ENCODE assay signal across 5 fruit fly cellular contexts in the genomic region with DNA sequence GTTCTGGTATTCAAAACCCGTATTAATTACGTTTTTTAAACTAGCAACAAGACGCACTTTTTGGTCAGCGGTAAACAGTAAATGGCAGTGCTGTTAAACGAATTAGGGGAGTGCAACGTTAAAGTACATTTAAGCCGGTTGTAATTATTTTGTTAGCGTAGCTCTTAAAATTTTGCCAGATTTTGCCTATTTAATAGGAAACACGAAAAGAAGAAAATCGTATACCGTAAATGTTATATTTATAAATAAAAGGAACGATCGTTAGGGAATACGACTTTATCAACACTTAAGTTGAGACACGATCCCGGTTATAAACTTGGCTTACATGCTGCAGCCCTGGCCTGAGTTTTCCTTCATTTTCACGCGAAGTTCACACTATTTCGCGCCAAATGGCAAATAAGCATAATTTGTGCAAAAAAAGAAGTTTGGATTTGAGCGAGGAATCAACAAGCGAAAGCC.
TF ChIP-seq lines count a peak whose summit lies in the region.

Setx (minus strand) TSS at position 51 of the 459 bp plus-strand sequence.
mus301 (plus strand) TSS at position 361 of the 459 bp plus-strand sequence.

- TF ChIP-seq CTCF in whole organism, embryonic (GFP tag; optimal IDR thresholded peaks at IDR 0.05; lab: Kevin White, UChicago) = peak; percentile 58

TF ChIP-seq in whole organism, adult, 20 proteins besides CTCF, POLR2A, EP300 and RAD21 (continues in another document):
- TF ChIP-seq pad (GFP tag; optimal IDR thresholded peaks at IDR 0.05; lab: Kevin White, UChicago) = peak; percentile 82
- peak; percentile 89 for TF ChIP-seq CG5204 (GFP tag; optimal IDR thresholded peaks at IDR 0.05; lab: Kevin White, UChicago)
- peak; percentile 81 for TF ChIP-seq CG7045 (GFP tag; optimal IDR thresholded peaks at IDR 0.05; lab: Kevin White, UChicago)
- peak; percentile 88 for TF ChIP-seq CG12768 (GFP tag; optimal IDR thresholded peaks at IDR 0.05; lab: Kevin White, UChicago)
- TF ChIP-seq CG33017 (tag; optimal IDR thresholded peaks at IDR 0.05; lab: Kevin White, UChicago) = peak; percentile 58
- TF ChIP-seq CG1620 (GFP tag; optimal IDR thresholded peaks at IDR 0.05; lab: Kevin White, UChicago) = peak; percentile 90
- TF ChIP-seq kay (GFP tag; lab: Kevin White, UChicago; ENCODE audit: borderline replicate concordance) = no peak
- peak; percentile 89 for TF ChIP-seq toe (GFP tag; optimal IDR thresholded peaks at IDR 0.05; lab: Kevin White, UChicago)
- no peak for TF ChIP-seq cnc (optimal IDR thresholded peaks at IDR 0.05; lab: Kevin White, UChicago)
- peak; percentile 74 for TF ChIP-seq CG14711 (tag; optimal IDR thresholded peaks at IDR 0.05; lab: Kevin White, UChicago)
- peak; percentile 84 for TF ChIP-seq CG7101 (tag; optimal IDR thresholded peaks at IDR 0.05; lab: Kevin White, UChicago)
- TF ChIP-seq ovo (GFP tag; optimal IDR thresholded peaks at IDR 0.05; lab: Kevin White, UChicago) = peak; percentile 90
- peak; percentile 91 for TF ChIP-seq Crg-1 (GFP tag; optimal IDR thresholded peaks at IDR 0.05; lab: Kevin White, UChicago)
- peak; percentile 34 for TF ChIP-seq cic (GFP tag; optimal IDR thresholded peaks at IDR 0.05; lab: Kevin White, UChicago)
- peak; percentile 72 for TF ChIP-seq tj (GFP tag; optimal IDR thresholded peaks at IDR 0.05; lab: Kevin White, UChicago)
- TF ChIP-seq CG11617 (GFP tag; optimal IDR thresholded peaks at IDR 0.05; lab: Kevin White, UChicago) = peak; percentile 83
- peak; percentile 80 for TF ChIP-seq Hr96 (GFP tag; optimal IDR thresholded peaks at IDR 0.05; lab: Kevin White, UChicago)

TF ChIP-seq in whole organism, embryonic, 481 proteins besides CTCF, POLR2A, EP300 and RAD21 (continues in another document):
- TF ChIP-seq CG18476 (GFP tag; optimal IDR thresholded peaks at IDR 0.05; lab: Kevin White, UChicago) (peak; percentile 82), Lpt (GFP tag; optimal IDR thresholded peaks at IDR 0.05; lab: Kevin White, UChicago) (no peak), CG14965 (GFP tag; optimal IDR thresholded peaks at IDR 0.05; lab: Kevin White, UChicago; ENCODE audit: borderline replicate concordance) (no peak), hbn (GFP tag; IDR thresholded peaks at IDR 0.05; lab: Robert Waterston, UW; ENCODE audit: partially characterized antibody) (no peak), org-1 (GFP tag; optimal IDR thresholded peaks at IDR 0.05; lab: Kevin White, UChicago) (peak; percentile 5), sima (GFP tag; optimal IDR thresholded peaks at IDR 0.05; lab: Kevin White, UChicago) (peak; percentile 52), chm (GFP tag; IDR thresholded peaks at IDR 0.05; lab: Robert Waterston, UW) (no peak), CG14050 (GFP tag; IDR thresholded peaks at IDR 0.05; lab: Robert Waterston, UW) (0 out of 3 replicates have a peak, but pooled peaks have one; percentile 10), so (GFP tag; IDR thresholded peaks at IDR 0.05; lab: Robert Waterston, UW) (no peak; the same call in 2 of the 3 replicates), CG16813 (GFP tag; IDR thresholded peaks at IDR 0.05; lab: Robert Waterston, UW; ENCODE audit: partially characterized antibody) (no peak), Oaz (GFP tag; IDR thresholded peaks at IDR 0.05; lab: Robert Waterston, UW) (0 out of 2 replicates have a peak, but pooled peaks have one; percentile 20), CG31388 (GFP tag; optimal IDR thresholded peaks at IDR 0.05; lab: Kevin White, UChicago) (peak; percentile 55), otp (GFP tag; IDR thresholded peaks at IDR 0.05; lab: Robert Waterston, UW) (no peak), peb (GFP tag; IDR thresholded peaks at IDR 0.05; lab: Robert Waterston, UW) (no peak; the same call in 1 of the 2 replicates), Meics (GFP tag; optimal IDR thresholded peaks at IDR 0.05; lab: Kevin White, UChicago) (peak; percentile 77), wor (GFP tag; IDR thresholded peaks at IDR 0.05; lab: Robert Waterston, UW) (no peak)

TF ChIP-seq in whole organism, prepupa, 60 proteins besides CTCF, POLR2A, EP300 and RAD21 (continues in another document):
- TF ChIP-seq CG8319 (GFP tag; optimal IDR thresholded peaks at IDR 0.05; lab: Kevin White, UChicago) (peak; percentile 47), Met (GFP tag; optimal IDR thresholded peaks at IDR 0.05; lab: Kevin White, UChicago) (no peak), CG32006 (GFP tag; optimal IDR thresholded peaks at IDR 0.05; lab: Kevin White, UChicago) (no peak), CG11762 (GFP tag; optimal IDR thresholded peaks at IDR 0.05; lab: Kevin White, UChicago; ENCODE audit: insufficient read depth) (peak; percentile 36), fd59A (GFP tag; optimal IDR thresholded peaks at IDR 0.05; lab: Kevin White, UChicago) (peak; percentile 26), svp (GFP tag; lab: Kevin White, UChicago) (no peak), CG6792 (GFP tag; optimal IDR thresholded peaks at IDR 0.05; lab: Kevin White, UChicago) (peak; percentile 67), Hr39 (GFP tag; optimal IDR thresholded peaks at IDR 0.05; lab: Kevin White, UChicago) (peak; percentile 84), fd85E (GFP tag; optimal IDR thresholded peaks at IDR 0.05; lab: Kevin White, UChicago) (peak; percentile 51), salr (GFP tag; optimal IDR thresholded peaks at IDR 0.05; lab: Kevin White, UChicago) (peak in 1 of 2 experiments; percentile 3), spab (GFP tag; optimal IDR thresholded peaks at IDR 0.05; lab: Kevin White, UChicago) (no peak), Eip75B (GFP tag; optimal IDR thresholded peaks at IDR 0.05; lab: Kevin White, UChicago) (no peak), CG3919 (GFP tag; optimal IDR thresholded peaks at IDR 0.05; lab: Kevin White, UChicago) (no peak), esn (GFP tag; optimal IDR thresholded peaks at IDR 0.05; lab: Kevin White, UChicago) (peak; percentile 86), cyc (GFP tag; optimal IDR thresholded peaks at IDR 0.05; lab: Kevin White, UChicago) (peak; percentile 83), CG8119 (GFP tag; IDR thresholded peaks at IDR 0.05; lab: Robert Waterston, UW) (0 out of 3 replicates have a peak, but pooled peaks have one; percentile 12), CG11294 (GFP tag; IDR thresholded peaks at IDR 0.05; lab: Robert Waterston, UW) (no peak; the same call in 1 of the 2 replicates)

TF ChIP-seq in whole organism, pupa, 21 proteins besides CTCF, POLR2A, EP300 and RAD21:
- TF ChIP-seq rn (GFP tag; IDR thresholded peaks at IDR 0.05; lab: Robert Waterston, UW) (peak; percentile 56), Ets98B (GFP tag; IDR thresholded peaks at IDR 0.05; lab: Robert Waterston, UW) (peak; percentile 49), Snoo (tag; optimal IDR thresholded peaks at IDR 0.05; lab: Kevin White, UChicago) (no peak), EcR (GFP tag; optimal IDR thresholded peaks at IDR 0.05; lab: Kevin White, UChicago) (no peak), CG4496 (GFP tag; IDR thresholded peaks at IDR 0.05; lab: Robert Waterston, UW) (peak; percentile 52; the same call in 2 of the 3 replicates), CG17806 (tag; optimal IDR thresholded peaks at IDR 0.05; lab: Kevin White, UChicago) (peak; percentile 56), CG15710 (tag; optimal IDR thresholded peaks at IDR 0.05; lab: Kevin White, UChicago) (peak; percentile 76), CG14655 (GFP tag; optimal IDR thresholded peaks at IDR 0.05; lab: Kevin White, UChicago) (no peak), CG32121 (GFP tag; IDR thresholded peaks at IDR 0.05; lab: Robert Waterston, UW) (0 out of 2 replicates have a peak, but pooled peaks have one; percentile 42), D1 (tag; optimal IDR thresholded peaks at IDR 0.05; lab: Kevin White, UChicago) (no peak), CG9948 (tag; optimal IDR thresholded peaks at IDR 0.05; lab: Kevin White, UChicago) (no peak)
TF ChIP-seq in whole organism, pupa: peak in this region for 6.

TF ChIP-seq in whole organism, wandering third instar larva, 38 proteins besides CTCF, POLR2A, EP300 and RAD21:
- TF ChIP-seq psq (GFP tag; optimal IDR thresholded peaks at IDR 0.05; lab: Kevin White, UChicago) (peak; percentile 76), ey (GFP tag; optimal IDR thresholded peaks at IDR 0.05; lab: Kevin White, UChicago) (peak; percentile 77), CG9705 (GFP tag; optimal IDR thresholded peaks at IDR 0.05; lab: Kevin White, UChicago) (peak; percentile 76), HLH106 (tag; optimal IDR thresholded peaks at IDR 0.05; lab: Kevin White, UChicago) (peak; percentile 84), Sp1 (GFP tag; optimal IDR thresholded peaks at IDR 0.05; lab: Kevin White, UChicago) (peak; percentile 76), dmrt93B (GFP tag; optimal IDR thresholded peaks at IDR 0.05; lab: Kevin White, UChicago) (no peak), GATAd (GFP tag; optimal IDR thresholded peaks at IDR 0.05; lab: Kevin White, UChicago) (no peak), Jra (GFP tag; optimal IDR thresholded peaks at IDR 0.05; lab: Kevin White, UChicago) (no peak), Myc (optimal IDR thresholded peaks at IDR 0.05; lab: Kevin White, UChicago) (peak; percentile 39), dsf (GFP tag; optimal IDR thresholded peaks at IDR 0.05; lab: Kevin White, UChicago; ENCODE audit: borderline replicate concordance) (peak; percentile 68), br (GFP tag; optimal IDR thresholded peaks at IDR 0.05; lab: Kevin White, UChicago) (peak; percentile 82), foxo (GFP tag; optimal IDR thresholded peaks at IDR 0.05; lab: Kevin White, UChicago) (peak; percentile 17 to 89), Mio (GFP tag; optimal IDR thresholded peaks at IDR 0.05; lab: Kevin White, UChicago) (no peak), CG32264 (GFP tag; optimal IDR thresholded peaks at IDR 0.05; lab: Kevin White, UChicago) (peak; percentile 74), h (GFP tag; optimal IDR thresholded peaks at IDR 0.05; lab: Kevin White, UChicago) (peak; percentile 87), sv (GFP tag; optimal IDR thresholded peaks at IDR 0.05; lab: Kevin White, UChicago) (peak; percentile 89), usp (GFP tag; optimal IDR thresholded peaks at IDR 0.05; lab: Kevin White, UChicago) (no peak), Dif (GFP tag; optimal IDR thresholded peaks at IDR 0.05; lab: Kevin White, UChicago; ENCODE audit: partially characterized antibody) (no peak), OdsH (GFP tag; optimal IDR thresholded peaks at IDR 0.05; lab: Kevin White, UChicago) (peak; percentile 72), rgr (GFP tag; optimal IDR thresholded peaks at IDR 0.05; lab: Kevin White, UChicago) (peak; percentile 84), dl (GFP tag; optimal IDR thresholded peaks at IDR 0.05; lab: Kevin White, UChicago; ENCODE audit: insufficient read depth in 1 of 2, partially characterized antibody in 2 of 2) (no peak), CrebA (GFP tag; optimal IDR thresholded peaks at IDR 0.05; lab: Kevin White, UChicago; ENCODE audit: borderline replicate concordance) (no peak)
